Fruit fly (Drosophila melanogaster): ENCODE measurements around the gene CG7542.

Gene CG7542

dm6 chr3L:17529511-17530194 is 20.0 kb upstream of the CG7542 start, which contains the start of the genes Edc3 and Nedd4 (continued):
- no peak for TF ChIP-seq CG8281 (tag; optimal IDR thresholded peaks at IDR 0.05)
- TF ChIP-seq CG16779 (GFP tag; IDR thresholded peaks at IDR 0.05): no peak
- no peak for TF ChIP-seq NC2β (GFP tag; optimal IDR thresholded peaks at IDR 0.05)
- peak; percentile 82 for TF ChIP-seq gfzf (GFP tag; optimal IDR thresholded peaks at IDR 0.05)
- TF ChIP-seq Xrp1 (GFP tag; IDR thresholded peaks at IDR 0.05): no peak
- TF ChIP-seq CG11560 (tag; IDR thresholded peaks at IDR 0.05): no peak
- TF ChIP-seq usp (GFP tag; optimal IDR thresholded peaks at IDR 0.05): no peak
- TF ChIP-seq Ada2b (GFP tag; IDR thresholded peaks at IDR 0.05): no peak
- TF ChIP-seq ase (GFP tag; IDR thresholded peaks at IDR 0.05): no peak
- TF ChIP-seq Hr3 (GFP tag; optimal IDR thresholded peaks at IDR 0.05): no peak
- TF ChIP-seq scrt (GFP tag; optimal IDR thresholded peaks at IDR 0.05): peak; percentile 54
- no peak for TF ChIP-seq rib (GFP tag; IDR thresholded peaks at IDR 0.05)
- peak; percentile 29 for TF ChIP-seq BtbVII (GFP tag; optimal IDR thresholded peaks at IDR 0.05)
- no peak for TF ChIP-seq Hr78 (GFP tag; optimal IDR thresholded peaks at IDR 0.05)
- TF ChIP-seq unpg (GFP tag; optimal IDR thresholded peaks at IDR 0.05): peak; percentile 20
- TF ChIP-seq pho (GFP tag; optimal IDR thresholded peaks at IDR 0.05): no peak
- TF ChIP-seq CG14667 (GFP tag; IDR thresholded peaks at IDR 0.05): no peak
- no peak for TF ChIP-seq gsb (GFP tag; IDR thresholded peaks at IDR 0.05)
- peak; percentile 25 for TF ChIP-seq Vsx1 (GFP tag; optimal IDR thresholded peaks at IDR 0.05)
- TF ChIP-seq zen (tag; optimal IDR thresholded peaks at IDR 0.05): peak; percentile 13
- no peak for TF ChIP-seq nom (GFP tag; optimal IDR thresholded peaks at IDR 0.05)
- TF ChIP-seq toy (GFP tag; IDR thresholded peaks at IDR 0.05): no peak
- no peak for TF ChIP-seq CG17912 (GFP tag; optimal IDR thresholded peaks at IDR 0.05)
- no peak for TF ChIP-seq ken (GFP tag; IDR thresholded peaks at IDR 0.05)
- no peak for TF ChIP-seq Taf1 (GFP tag; IDR thresholded peaks at IDR 0.05)
- no peak for TF ChIP-seq crc (GFP tag; optimal IDR thresholded peaks at IDR 0.05)
- TF ChIP-seq CG9727 (GFP tag; optimal IDR thresholded peaks at IDR 0.05): peak; percentile 1
- no peak for TF ChIP-seq Doc2 (GFP tag; IDR thresholded peaks at IDR 0.05)
- TF ChIP-seq CG7786 (GFP tag; optimal IDR thresholded peaks at IDR 0.05): no peak
- TF ChIP-seq tna (GFP tag; IDR thresholded peaks at IDR 0.05; ENCODE audit: partially characterized antibody): no peak; the same call in 1 of the 2 replicates
- TF ChIP-seq CG17186 (GFP tag; optimal IDR thresholded peaks at IDR 0.05): peak; percentile 19
- TF ChIP-seq CG7928 (GFP tag; optimal IDR thresholded peaks at IDR 0.05): peak; percentile 40
- no peak for TF ChIP-seq gcm (GFP tag; optimal IDR thresholded peaks at IDR 0.05)
- no peak for TF ChIP-seq HLH3B (GFP tag; IDR thresholded peaks at IDR 0.05)
- peak; percentile 28; the same call in 1 of the 2 replicates for TF ChIP-seq Scr (GFP tag; IDR thresholded peaks at IDR 0.05; ENCODE audit: partially characterized antibody)
- TF ChIP-seq nerfin-1 (tag; optimal IDR thresholded peaks at IDR 0.05): peak; percentile 2
- TF ChIP-seq btn (GFP tag; optimal IDR thresholded peaks at IDR 0.05): no peak
- TF ChIP-seq E2f1 (GFP tag; IDR thresholded peaks at IDR 0.05): no peak
- TF ChIP-seq CG14710 (tag; optimal IDR thresholded peaks at IDR 0.05): peak; percentile 78
- TF ChIP-seq CG17385 (GFP tag; optimal IDR thresholded peaks at IDR 0.05): peak; percentile 94
- TF ChIP-seq CG12659 (GFP tag; optimal IDR thresholded peaks at IDR 0.05): peak; percentile 63
- peak; percentile 50 for TF ChIP-seq phol (tag; optimal IDR thresholded peaks at IDR 0.05)
- no peak for TF ChIP-seq ara (GFP tag; IDR thresholded peaks at IDR 0.05)
- peak; percentile 27; the same call in 1 of the 2 replicates for TF ChIP-seq amos (GFP tag; IDR thresholded peaks at IDR 0.05; ENCODE audit: partially characterized antibody)
- TF ChIP-seq chinmo (GFP tag; IDR thresholded peaks at IDR 0.05; ENCODE audit: partially characterized antibody): 0 out of 4 replicates have a peak, but pooled peaks have one; percentile 65
- peak; percentile 65 for TF ChIP-seq CG8924 (tag; optimal IDR thresholded peaks at IDR 0.05)
- TF ChIP-seq CG4820 (GFP tag; optimal IDR thresholded peaks at IDR 0.05): no peak
- TF ChIP-seq lbe (GFP tag; optimal IDR thresholded peaks at IDR 0.05): no peak
- TF ChIP-seq gsb-n (tag; optimal IDR thresholded peaks at IDR 0.05): peak; percentile 69
- no peak for TF ChIP-seq salm (tag; optimal IDR thresholded peaks at IDR 0.05)

Data from whole organism, embryonic.